Fruit fly (Drosophila melanogaster): ENCODE data around the gene Xpac.

DNA sequence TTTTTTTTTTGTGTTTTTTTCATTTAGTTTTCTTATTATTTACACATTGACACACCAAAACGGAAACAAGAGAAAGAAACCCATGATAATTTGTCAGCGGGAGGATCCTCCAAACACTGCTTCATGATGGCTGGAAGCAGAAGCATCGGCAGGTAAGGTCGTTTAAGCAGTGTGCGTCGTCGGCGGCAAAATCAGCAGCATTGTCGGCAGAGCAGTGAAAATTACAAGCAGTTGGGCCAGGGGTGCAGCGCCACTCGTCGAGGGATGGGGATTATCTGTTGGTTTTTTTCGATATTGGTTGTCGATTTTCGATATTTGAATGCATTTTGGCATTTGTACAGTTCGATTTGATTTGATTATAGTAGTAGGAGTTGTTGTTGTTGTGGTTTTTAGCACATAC, 35.0 kb upstream of the Xpac start:
- TF ChIP-seq ash1 (GFP tag; optimal IDR thresholded peaks at IDR 0.05) (no peak), ken (GFP tag; IDR thresholded peaks at IDR 0.05) (no peak)

Data from whole organism, embryonic.